Fruit fly (Drosophila melanogaster) whole organism, wandering third instar larva: ENCODE data around the gene CG15200.

Source experiments
- Abd-B ChIP-seq: fragments of >200 bp; optimal IDR thresholded peaks from 2 replicates; lab custom pipeline; 2017; ENCODE audit warnings: missing biosample characterization, missing genetic modification characterization
- N ChIP-seq: fragments of >200 bp; optimal IDR thresholded peaks from 2 replicates; lab custom pipeline; 2018; ENCODE audit warnings: missing biosample characterization, missing external identifiers, missing genetic modification characterization
- ey ChIP-seq: fragments of 200-800 bp; sonication (Bioruptor generic); optimal IDR thresholded peaks from 2 replicates; lab custom pipeline; 2016; ENCODE audit warnings: missing biosample characterization, missing genetic modification characterization
- h ChIP-seq: fragments of 200-800 bp; sonication (Bioruptor generic); optimal IDR thresholded peaks from 3 replicates; lab custom pipeline; 2016; ENCODE audit warnings: missing biosample characterization, mild to moderate bottlenecking, missing genetic modification characterization

DNA sequence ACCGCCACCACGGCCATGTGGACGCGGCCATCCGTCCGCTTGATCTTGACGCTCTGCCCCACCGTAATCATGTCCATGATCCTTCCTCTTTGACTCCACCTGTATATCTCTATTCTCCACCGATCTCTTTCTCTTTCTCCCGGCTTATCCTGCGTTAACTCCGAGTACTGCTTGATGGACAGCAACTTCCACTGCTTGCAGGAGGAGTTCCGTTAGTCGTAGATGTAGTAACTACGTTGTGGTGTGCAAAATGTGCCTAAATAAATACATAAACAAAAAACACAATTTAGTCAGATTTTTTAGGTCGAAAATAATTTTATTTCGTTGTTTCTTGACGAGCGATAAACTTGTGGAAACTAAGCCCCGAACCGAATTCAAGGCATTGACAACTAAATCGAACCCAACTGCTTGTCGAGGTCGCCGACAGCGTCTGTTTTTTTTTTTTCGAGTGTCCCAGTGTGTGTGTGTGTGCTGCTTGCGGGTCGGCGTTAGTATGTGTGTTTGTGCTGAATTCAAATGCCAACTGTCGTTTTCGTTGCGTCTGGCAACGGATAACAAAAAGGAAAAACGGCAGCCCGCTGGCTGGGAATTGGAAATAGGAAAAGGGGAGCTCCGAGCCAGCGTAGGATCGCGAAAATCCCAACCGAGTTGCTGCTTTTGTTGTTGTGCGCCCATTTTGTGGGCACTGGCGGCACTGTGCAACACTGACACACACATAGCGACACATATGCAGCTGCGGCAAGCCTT lies 46.7 kb upstream of the CG15200 start:
- TF ChIP-seq N (GFP tag; lab: Kevin White, UChicago): no peak
- TF ChIP-seq ey (GFP tag; lab: Kevin White, UChicago): no peak
- TF ChIP-seq Abd-B (GFP tag; lab: Kevin White, UChicago): no peak
- no peak for TF ChIP-seq h (GFP tag; lab: Kevin White, UChicago)
